Worm (Caenorhabditis elegans) whole organism, young adult: ENCODE results near the gene Y54G2A.12.
"Not testable (repeated sequence)": the region's sequence is repeated elsewhere in the genome, so short reads cannot be mapped to it uniquely, and the experiment has no call there.

Experiments
- D2030.7 ChIP-seq: fragments of 200-800 bp; sonication (Bioruptor generic); IDR thresholded peaks from 2 replicates; pipeline ENCODE4 v1.3.6; 2022; ENCODE audit warnings: missing genetic modification reagents, missing genetic modification characterization, missing compliant biosample characterization
- K12H6.12 ChIP-seq: fragments of 200-800 bp; sonication (Bioruptor generic); optimal IDR thresholded peaks from 2 replicates; lab custom pipeline; 2018; ENCODE audit warnings: mild to moderate bottlenecking, missing genetic modification characterization, missing compliant biosample characterization
- ceh-58 ChIP-seq: fragments of 200-800 bp; sonication (Bioruptor generic); IDR thresholded peaks from 2 replicates; pipeline ENCODE4 v1.3.6; 2022; ENCODE audit warnings: missing genetic modification characterization, missing compliant biosample characterization
- efl-1 ChIP-seq: fragments of 150-350 bp; optimal IDR thresholded peaks from 2 replicates; lab custom pipeline; 2014; ENCODE audit warnings: missing biosample characterization, missing genetic modification reagents, missing genetic modification characterization
- hrde-1 ChIP-seq: sonication (generic microtip); optimal IDR thresholded peaks from 2 replicates; lab custom pipeline; 2016; ENCODE audit warnings: missing genetic modification characterization, mild to moderate bottlenecking, missing compliant biosample characterization, moderate library complexity, missing genotype, missing genetic modification reagents, borderline replicate concordance
- let-526 ChIP-seq: fragments of 200-800 bp; sonication (Bioruptor generic); IDR thresholded peaks from 2 replicates; pipeline ENCODE4 v1.3.6; 2022; ENCODE audit warnings: missing genetic modification reagents, missing genetic modification characterization, missing compliant biosample characterization
- madf-3 ChIP-seq: fragments of 200-800 bp; sonication (Bioruptor generic); IDR thresholded peaks from 2 replicates; pipeline ENCODE4 v1.3.6; 2022; ENCODE audit warnings: missing genetic modification reagents, missing genetic modification characterization, missing compliant biosample characterization
- madf-8 ChIP-seq: fragments of 200-800 bp; sonication (Bioruptor generic); conservative IDR thresholded peaks from 2 replicates; pipeline ENCODE4 v1.3.6; 2022; ENCODE audit warnings: missing genetic modification reagents, missing genetic modification characterization, missing compliant biosample characterization
- snpc-4 ChIP-seq, 5 experiments: fragments of 150-350 bp in 1 of 5; sonication (generic microtip) in 4 of 5; optimal IDR thresholded peaks; 2 replicates each; lab custom pipeline; 2014 to 2018; ENCODE audit warnings: missing genetic modification characterization in 5 of 5, missing biosample characterization in 3 of 5, antibody characterized with exemption in 2 of 5, mild to moderate bottlenecking in 2 of 5, missing compliant biosample characterization in 2 of 5, missing genotype in 2 of 5, moderate library complexity in 2 of 5, missing genetic modification reagents in 1 of 5
- unc-62 ChIP-seq: fragments of 150-350 bp; optimal IDR thresholded peaks from 2 replicates; lab custom pipeline; 2014; ENCODE audit warnings: missing biosample characterization, missing genetic modification reagents, missing genetic modification characterization

DNA sequence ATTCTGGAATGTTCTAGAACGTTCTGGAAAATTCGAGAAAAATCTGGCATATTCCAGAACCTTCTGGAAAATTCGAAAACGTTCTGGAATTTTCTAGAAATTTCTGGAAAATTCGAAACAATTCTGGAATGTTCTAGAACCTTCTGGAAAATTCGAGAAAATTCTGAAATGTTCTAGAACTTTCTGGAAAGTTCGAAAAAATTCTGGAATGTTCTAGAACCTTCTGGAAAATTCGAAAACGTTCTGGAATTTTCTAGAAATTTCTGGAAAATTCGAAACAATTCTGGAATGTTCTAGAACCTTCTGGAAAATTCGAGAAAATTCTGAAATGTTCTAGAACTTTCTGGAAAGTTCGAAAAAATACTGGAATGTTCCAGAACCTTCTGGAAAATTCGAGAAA is 27.8 kb downstream of the Y54G2A.12 start:
- not testable (repeated sequence) for TF ChIP-seq madf-8 (GFP tag; lab: Robert Waterston, UW); unc-62 (GFP tag; lab: Kevin White, UChicago); madf-3 (GFP tag; lab: Robert Waterston, UW); K12H6.12 (tag; lab: Kevin White, UChicago); efl-1; snpc-4 (GFP tag; optimal IDR thresholded peaks at IDR 0.05; lab: Kevin White, UChicago); snpc-4 (tag; optimal IDR thresholded peaks at IDR 0.05; lab: Kevin White, UChicago); ceh-58 (GFP tag; lab: Robert Waterston, UW); D2030.7 (GFP tag; lab: Robert Waterston, UW); hrde-1; let-526
